Fruit fly (Drosophila melanogaster): Measurements from ENCODE around the gene nkd.

The nkd gene

dm6 chr3L:19016133-19016804 lies 29.0 kb downstream of the nkd start (continued):
- TF ChIP-seq Gug (GFP tag; IDR thresholded peaks at IDR 0.05) = no peak; the same call in 3 of the 4 replicates
- TF ChIP-seq Xbp1 (GFP tag; optimal IDR thresholded peaks at IDR 0.05) = no peak
- TF ChIP-seq tup (GFP tag; optimal IDR thresholded peaks at IDR 0.05) = no peak
- TF ChIP-seq CG10654 (GFP tag; optimal IDR thresholded peaks at IDR 0.05) = no peak
- TF ChIP-seq dmrt99B (tag; optimal IDR thresholded peaks at IDR 0.05) = peak; percentile 54
- no peak for TF ChIP-seq unpg (GFP tag; optimal IDR thresholded peaks at IDR 0.05)
- no peak for TF ChIP-seq CG16863 (GFP tag; optimal IDR thresholded peaks at IDR 0.05)
- peak; percentile 84 for TF ChIP-seq CG10543 (GFP tag; optimal IDR thresholded peaks at IDR 0.05)
- peak; percentile 24 for TF ChIP-seq ind (GFP tag; optimal IDR thresholded peaks at IDR 0.05)
- TF ChIP-seq Bteb2 (GFP tag; optimal IDR thresholded peaks at IDR 0.05) = peak; percentile 35
- TF ChIP-seq Hr39 (optimal IDR thresholded peaks at IDR 0.05) = no peak
- TF ChIP-seq disco-r (GFP tag; optimal IDR thresholded peaks at IDR 0.05) = no peak
- TF ChIP-seq CG11723 (GFP tag; optimal IDR thresholded peaks at IDR 0.05) = no peak
- TF ChIP-seq emc (GFP tag; optimal IDR thresholded peaks at IDR 0.05) = no peak
- no peak for TF ChIP-seq fu2 (GFP tag; optimal IDR thresholded peaks at IDR 0.05)
- no peak for TF ChIP-seq trem (tag; optimal IDR thresholded peaks at IDR 0.05)
- no peak for TF ChIP-seq CG4360 (GFP tag; IDR thresholded peaks at IDR 0.05)
- TF ChIP-seq Rx (GFP tag; IDR thresholded peaks at IDR 0.05) = no peak
- TF ChIP-seq CG15269 (tag; optimal IDR thresholded peaks at IDR 0.05) = peak; percentile 18
- no peak for TF ChIP-seq crc (GFP tag; optimal IDR thresholded peaks at IDR 0.05)
- no peak for TF ChIP-seq CG18619 (GFP tag; optimal IDR thresholded peaks at IDR 0.05)
- peak; percentile 25 for TF ChIP-seq scrt (GFP tag; optimal IDR thresholded peaks at IDR 0.05)
- peak; percentile 39 for TF ChIP-seq fd3F (GFP tag; optimal IDR thresholded peaks at IDR 0.05)
- peak; percentile 55 for TF ChIP-seq CG13424 (tag; optimal IDR thresholded peaks at IDR 0.05)
- no peak for TF ChIP-seq CG11560 (tag; IDR thresholded peaks at IDR 0.05)
- no peak for TF ChIP-seq CG4404 (GFP tag; IDR thresholded peaks at IDR 0.05)
- TF ChIP-seq MTF-1 (GFP tag; optimal IDR thresholded peaks at IDR 0.05; ENCODE audit: borderline replicate concordance) = no peak
- peak; percentile 34 for TF ChIP-seq Oli (tag; optimal IDR thresholded peaks at IDR 0.05)
- no peak for TF ChIP-seq Opbp (GFP tag; IDR thresholded peaks at IDR 0.05; ENCODE audit: partially characterized antibody)
- TF ChIP-seq HLHmδ (GFP tag; optimal IDR thresholded peaks at IDR 0.05) = no peak
- TF ChIP-seq CG17359 (tag; optimal IDR thresholded peaks at IDR 0.05) = peak; percentile 28
- TF ChIP-seq CG7987 (GFP tag; optimal IDR thresholded peaks at IDR 0.05) = no peak
- TF ChIP-seq phol (tag; optimal IDR thresholded peaks at IDR 0.05) = peak; percentile 6
- TF ChIP-seq mirr (GFP tag; optimal IDR thresholded peaks at IDR 0.05) = no peak
- TF ChIP-seq CG31224 (GFP tag; IDR thresholded peaks at IDR 0.05) = no peak
- TF ChIP-seq CG10565 (GFP tag; optimal IDR thresholded peaks at IDR 0.05) = no peak
- TF ChIP-seq D19A (tag; optimal IDR thresholded peaks at IDR 0.05) = peak; percentile 88
- no peak for TF ChIP-seq zfh1 (GFP tag; IDR thresholded peaks at IDR 0.05)
- TF ChIP-seq kni (GFP tag; optimal IDR thresholded peaks at IDR 0.05) = peak; percentile 87
- no peak for TF ChIP-seq CG30020 (tag; optimal IDR thresholded peaks at IDR 0.05)
- peak; percentile 41; the same call in 1 of the 3 replicates for TF ChIP-seq CG7357 (GFP tag; IDR thresholded peaks at IDR 0.05)
- TF ChIP-seq CG6689 (GFP tag; IDR thresholded peaks at IDR 0.05) = 0 out of 2 replicates have a peak, but pooled peaks have one; percentile 16
- peak; percentile 38 for TF ChIP-seq CG12155 (GFP tag; optimal IDR thresholded peaks at IDR 0.05)
- TF ChIP-seq CG8290 (GFP tag; optimal IDR thresholded peaks at IDR 0.05) = no peak
- peak in 1 of 2 experiments; percentile 29 for TF ChIP-seq CG8290 (tag; optimal IDR thresholded peaks at IDR 0.05)
- TF ChIP-seq zen2 (GFP tag; IDR thresholded peaks at IDR 0.05; ENCODE audit: partially characterized antibody) = no peak
- peak; percentile 14 for TF ChIP-seq CG17385 (GFP tag; optimal IDR thresholded peaks at IDR 0.05)
- 0 out of 2 replicates have a peak, but pooled peaks have one; percentile 36 for TF ChIP-seq sna (GFP tag; IDR thresholded peaks at IDR 0.05; ENCODE audit: partially characterized antibody)
- peak; percentile 1 for TF ChIP-seq CG13775 (GFP tag; optimal IDR thresholded peaks at IDR 0.05)
- no peak for TF ChIP-seq CG3847 (GFP tag; IDR thresholded peaks at IDR 0.05)
